Fruit fly (Drosophila melanogaster): ENCODE measurements around the gene CG31689.

Gene CG31689

dm6 chr2L:2750337-2751084 is 25.0 kb downstream of the CG31689 start (continued):
- TF ChIP-seq ci (GFP tag; IDR thresholded peaks at IDR 0.05), result no peak
- TF ChIP-seq Hmr (GFP tag; optimal IDR thresholded peaks at IDR 0.05), result peak; percentile 80
- no peak for TF ChIP-seq Mrtf (GFP tag; IDR thresholded peaks at IDR 0.05)
- TF ChIP-seq Sry-β (GFP tag; optimal IDR thresholded peaks at IDR 0.05), result no peak
- TF ChIP-seq CG30431 (GFP tag; optimal IDR thresholded peaks at IDR 0.05), result peak; percentile 66
- no peak for TF ChIP-seq ranshi (GFP tag; IDR thresholded peaks at IDR 0.05)
- peak; percentile 9 for TF ChIP-seq pfk (GFP tag; optimal IDR thresholded peaks at IDR 0.05)
- TF ChIP-seq CG12071 (GFP tag; optimal IDR thresholded peaks at IDR 0.05), result peak; percentile 83
- TF ChIP-seq ara (GFP tag; IDR thresholded peaks at IDR 0.05), result no peak
- TF ChIP-seq ind (GFP tag; optimal IDR thresholded peaks at IDR 0.05), result peak; percentile 89
- TF ChIP-seq CG32772 (GFP tag; IDR thresholded peaks at IDR 0.05), result no peak
- TF ChIP-seq CG2889 (GFP tag; IDR thresholded peaks at IDR 0.05), result no peak
- no peak for TF ChIP-seq MBD-R2 (GFP tag; IDR thresholded peaks at IDR 0.05)
- peak; percentile 60 for TF ChIP-seq CG12236 (GFP tag; optimal IDR thresholded peaks at IDR 0.05)
- TF ChIP-seq unpg (GFP tag; optimal IDR thresholded peaks at IDR 0.05), result peak; percentile 78
- TF ChIP-seq zen2 (GFP tag; IDR thresholded peaks at IDR 0.05; ENCODE audit: partially characterized antibody), result no peak
- peak; percentile 8 for TF ChIP-seq CG4617 (GFP tag; optimal IDR thresholded peaks at IDR 0.05; ENCODE audit: borderline replicate concordance)
- no peak for TF ChIP-seq CG8478 (optimal IDR thresholded peaks at IDR 0.05)
- TF ChIP-seq CG1233 (GFP tag; optimal IDR thresholded peaks at IDR 0.05), result peak; percentile 81
- TF ChIP-seq NC2α (GFP tag; optimal IDR thresholded peaks at IDR 0.05), result peak; percentile 19
- no peak for TF ChIP-seq CG14441 (GFP tag; IDR thresholded peaks at IDR 0.05)
- TF ChIP-seq Dp (GFP tag; optimal IDR thresholded peaks at IDR 0.05), result peak; percentile 0
- TF ChIP-seq corto (GFP tag; optimal IDR thresholded peaks at IDR 0.05), result no peak
- peak; percentile 51 for TF ChIP-seq CG15696 (tag; optimal IDR thresholded peaks at IDR 0.05)
- TF ChIP-seq CG15479 (GFP tag; optimal IDR thresholded peaks at IDR 0.05), result peak; percentile 92
- peak; percentile 76 for TF ChIP-seq CG6854 (GFP tag; optimal IDR thresholded peaks at IDR 0.05)
- TF ChIP-seq Bdp1 (GFP tag; optimal IDR thresholded peaks at IDR 0.05), result peak; percentile 53
- TF ChIP-seq CG1792 (GFP tag; optimal IDR thresholded peaks at IDR 0.05), result peak; percentile 75
- no peak for TF ChIP-seq wor (GFP tag; IDR thresholded peaks at IDR 0.05)
- TF ChIP-seq onecut (GFP tag; IDR thresholded peaks at IDR 0.05), result peak; percentile 70
- TF ChIP-seq Deaf1 (tag; optimal IDR thresholded peaks at IDR 0.05), result peak; percentile 86
- TF ChIP-seq jumu (GFP tag; optimal IDR thresholded peaks at IDR 0.05), result peak; percentile 76
- TF ChIP-seq btn (GFP tag; optimal IDR thresholded peaks at IDR 0.05), result peak; percentile 80
- no peak for TF ChIP-seq Xrp1 (GFP tag; IDR thresholded peaks at IDR 0.05)
- TF ChIP-seq tio (GFP tag; optimal IDR thresholded peaks at IDR 0.05), result peak; percentile 12
- TF ChIP-seq amos (GFP tag; IDR thresholded peaks at IDR 0.05; ENCODE audit: partially characterized antibody), result no peak
- no peak for TF ChIP-seq fd102C (GFP tag; optimal IDR thresholded peaks at IDR 0.05)
- TF ChIP-seq Dip2 (GFP tag; IDR thresholded peaks at IDR 0.05), result no peak
- TF ChIP-seq zfh1 (GFP tag; IDR thresholded peaks at IDR 0.05), result no peak
- peak; percentile 50 for TF ChIP-seq CG11398 (GFP tag; optimal IDR thresholded peaks at IDR 0.05)
- TF ChIP-seq D19B (GFP tag; optimal IDR thresholded peaks at IDR 0.05), result peak; percentile 79
- TF ChIP-seq da (GFP tag; optimal IDR thresholded peaks at IDR 0.05), result peak; percentile 62
- no peak for TF ChIP-seq CG17612 (GFP tag; IDR thresholded peaks at IDR 0.05)
- TF ChIP-seq kni (GFP tag; optimal IDR thresholded peaks at IDR 0.05), result peak; percentile 66
- TF ChIP-seq nau (GFP tag; optimal IDR thresholded peaks at IDR 0.05), result peak; percentile 80
- peak; percentile 72 for TF ChIP-seq Six4 (GFP tag; optimal IDR thresholded peaks at IDR 0.05)
- TF ChIP-seq CG9727 (GFP tag; optimal IDR thresholded peaks at IDR 0.05), result peak; percentile 81
- TF ChIP-seq lilli (GFP tag; optimal IDR thresholded peaks at IDR 0.05), result peak; percentile 90
- TF ChIP-seq Drgx (GFP tag; IDR thresholded peaks at IDR 0.05), result no peak
- TF ChIP-seq odd (GFP tag; optimal IDR thresholded peaks at IDR 0.05), result peak; percentile 67
- no peak for TF ChIP-seq CG9932 (GFP tag; IDR thresholded peaks at IDR 0.05)

All from whole organism, embryonic.